Fruit fly (Drosophila melanogaster): ENCODE measurements around the gene slp2.

The slp2 gene

dm6 chr2L:3840975-3841374 lies 4.3 kb downstream of the slp2 start (continued):
- TF ChIP-seq caup (GFP tag; optimal IDR thresholded peaks at IDR 0.05; ENCODE audit: severe bottlenecking): no peak
- TF ChIP-seq fd64A (GFP tag; optimal IDR thresholded peaks at IDR 0.05): no peak
- TF ChIP-seq dysf (GFP tag; IDR thresholded peaks at IDR 0.05): 0 out of 3 replicates have a peak, but pooled peaks have one; percentile 14
- no peak for TF ChIP-seq klu (GFP tag; IDR thresholded peaks at IDR 0.05)
- TF ChIP-seq repo (GFP tag; optimal IDR thresholded peaks at IDR 0.05): no peak
- TF ChIP-seq wek (GFP tag; optimal IDR thresholded peaks at IDR 0.05): no peak
- TF ChIP-seq CG4730 (GFP tag; IDR thresholded peaks at IDR 0.05): 0 out of 2 replicates have a peak, but pooled peaks have one; percentile 35
- TF ChIP-seq CG3838 (GFP tag; optimal IDR thresholded peaks at IDR 0.05): no peak
- no peak for TF ChIP-seq ftz-f1 (GFP tag; optimal IDR thresholded peaks at IDR 0.05)
- TF ChIP-seq phol (tag; optimal IDR thresholded peaks at IDR 0.05): peak; percentile 60
- no peak for TF ChIP-seq TFAM (GFP tag; optimal IDR thresholded peaks at IDR 0.05)
- TF ChIP-seq Adf1 (GFP tag; IDR thresholded peaks at IDR 0.05): no peak
- TF ChIP-seq Dip3 (GFP tag; optimal IDR thresholded peaks at IDR 0.05): no peak
- TF ChIP-seq CG4360 (GFP tag; IDR thresholded peaks at IDR 0.05): 0 out of 2 replicates have a peak, but pooled peaks have one; percentile 26
- no peak for TF ChIP-seq CG1529 (GFP tag; optimal IDR thresholded peaks at IDR 0.05)
- no peak for TF ChIP-seq Fer1 (GFP tag; optimal IDR thresholded peaks at IDR 0.05)
- TF ChIP-seq mam (GFP tag; optimal IDR thresholded peaks at IDR 0.05): no peak
- peak; percentile 32 for TF ChIP-seq CG10267 (tag; optimal IDR thresholded peaks at IDR 0.05)
- TF ChIP-seq sens-2 (GFP tag; IDR thresholded peaks at IDR 0.05): no peak
- TF ChIP-seq CG6791 (GFP tag; IDR thresholded peaks at IDR 0.05; ENCODE audit: partially characterized antibody): no peak
- no peak for TF ChIP-seq inv (GFP tag; IDR thresholded peaks at IDR 0.05; ENCODE audit: partially characterized antibody)
- no peak for TF ChIP-seq CG13123 (GFP tag; optimal IDR thresholded peaks at IDR 0.05)
- TF ChIP-seq nom (GFP tag; optimal IDR thresholded peaks at IDR 0.05): no peak
- TF ChIP-seq CG12769 (tag; optimal IDR thresholded peaks at IDR 0.05): no peak
- no peak for TF ChIP-seq CG11723 (GFP tag; optimal IDR thresholded peaks at IDR 0.05)
- no peak for TF ChIP-seq Ravus (GFP tag; IDR thresholded peaks at IDR 0.05)
- peak; percentile 10 to 26 for TF ChIP-seq Pdp1 (GFP tag; optimal IDR thresholded peaks at IDR 0.05)
- no peak for TF ChIP-seq CG11695 (GFP tag; IDR thresholded peaks at IDR 0.05)
- TF ChIP-seq tgo (GFP tag; IDR thresholded peaks at IDR 0.05): no peak; the same call in 2 of the 3 replicates
- no peak for TF ChIP-seq crol (GFP tag; IDR thresholded peaks at IDR 0.05)
- TF ChIP-seq da (GFP tag; optimal IDR thresholded peaks at IDR 0.05): no peak
- no peak for TF ChIP-seq unc-4 (GFP tag; IDR thresholded peaks at IDR 0.05; ENCODE audit: partially characterized antibody)
- no peak for TF ChIP-seq her (GFP tag; optimal IDR thresholded peaks at IDR 0.05)
- peak; percentile 11 for TF ChIP-seq trem (tag; optimal IDR thresholded peaks at IDR 0.05)
- TF ChIP-seq Scr (GFP tag; IDR thresholded peaks at IDR 0.05; ENCODE audit: partially characterized antibody): no peak
- TF ChIP-seq CG1832 (GFP tag; optimal IDR thresholded peaks at IDR 0.05): no peak
- TF ChIP-seq BEAF-32 (GFP tag; optimal IDR thresholded peaks at IDR 0.05): no peak
- peak; percentile 49 for TF ChIP-seq CG6254 (GFP tag; optimal IDR thresholded peaks at IDR 0.05)
- no peak for TF ChIP-seq Mrtf (GFP tag; IDR thresholded peaks at IDR 0.05)
- no peak for TF ChIP-seq Lim3 (GFP tag; IDR thresholded peaks at IDR 0.05)
- TF ChIP-seq sug (tag; optimal IDR thresholded peaks at IDR 0.05): no peak
- TF ChIP-seq Hr78 (GFP tag; optimal IDR thresholded peaks at IDR 0.05): no peak
- TF ChIP-seq knrl (GFP tag; IDR thresholded peaks at IDR 0.05; ENCODE audit: partially characterized antibody): no peak
- peak; percentile 54; the same call in 1 of the 3 replicates for TF ChIP-seq otp (GFP tag; IDR thresholded peaks at IDR 0.05)
- no peak for TF ChIP-seq CG18764 (GFP tag; optimal IDR thresholded peaks at IDR 0.05)
- no peak for TF ChIP-seq zfh2 (GFP tag; optimal IDR thresholded peaks at IDR 0.05)
- no peak for TF ChIP-seq CG2678 (tag; optimal IDR thresholded peaks at IDR 0.05)
- TF ChIP-seq Oli (tag; optimal IDR thresholded peaks at IDR 0.05): peak; percentile 52
- no peak for TF ChIP-seq Gug (GFP tag; IDR thresholded peaks at IDR 0.05)
- peak; percentile 15 for TF ChIP-seq CG17802 (tag; optimal IDR thresholded peaks at IDR 0.05)
